Worm (Caenorhabditis elegans) whole organism, L4 larva: ENCODE measurements around the gene timp-1.
A peak's percentile ranks its signal among the peaks of the same experiment; 100 is the strongest.

Experiments
- D1046.2 ChIP-seq: fragments of 200-800 bp; sonication (Bioruptor generic); IDR thresholded peaks from 2 replicates; pipeline ENCODE4 v1.3.6; 2022; ENCODE audit warnings: missing genetic modification characterization, missing compliant biosample characterization
- F10B5.3 ChIP-seq: sonication (generic microtip); optimal IDR thresholded peaks from 2 replicates; lab custom pipeline; 2016; ENCODE audit warnings: mild to moderate bottlenecking, missing genetic modification characterization, missing compliant biosample characterization
- F44E2.7 ChIP-seq: fragments of 200-800 bp; sonication (Bioruptor generic); IDR thresholded peaks from 2 replicates; pipeline ENCODE4 v2.1.2; 2022; ENCODE audit warnings: missing genetic modification characterization, missing compliant biosample characterization
- T26A8.4 ChIP-seq: fragments of 200-800 bp; sonication (Bioruptor generic); IDR thresholded peaks from 2 replicates; pipeline ENCODE4 v1.3.6; 2022; ENCODE audit warnings: missing genetic modification characterization, missing compliant biosample characterization
- Y105C5A.15 ChIP-seq: fragments of 200-800 bp; sonication (Bioruptor generic); IDR thresholded peaks from 2 replicates; pipeline ENCODE4 v1.3.6; 2022; ENCODE audit warnings: missing genetic modification characterization, missing compliant biosample characterization
- ZK337.2 ChIP-seq: fragments of 200-800 bp; sonication (Bioruptor generic); IDR thresholded peaks from 2 replicates; pipeline ENCODE4 v1.3.6; 2022; ENCODE audit warnings: missing genetic modification reagents, missing genetic modification characterization, missing compliant biosample characterization
- aly-2 ChIP-seq: sonication (generic microtip); optimal IDR thresholded peaks from 2 replicates; lab custom pipeline; 2018; ENCODE audit warnings: missing biosample characterization, missing genetic modification characterization
- ama-1 ChIP-seq: fragments of 150-350 bp; optimal IDR thresholded peaks from 2 replicates; lab custom pipeline; 2014; ENCODE audit warnings: inconsistent platforms, mixed read lengths
- arid-1 ChIP-seq: fragments of 200-800 bp; sonication (Bioruptor generic); conservative IDR thresholded peaks from 2 replicates; pipeline ENCODE4 v1.3.6; 2022; ENCODE audit warnings: missing genetic modification reagents, missing genetic modification characterization, missing compliant biosample characterization
- attf-4 ChIP-seq: sonication (generic microtip); optimal IDR thresholded peaks from 3 replicates; lab custom pipeline; 2017; ENCODE audit warnings: missing biosample characterization, missing genetic modification characterization
- ceh-20 ChIP-seq: fragments of 200-800 bp; sonication (Bioruptor generic); IDR thresholded peaks from 2 replicates; pipeline ENCODE4 v1.3.6; 2022; ENCODE audit warnings: missing genetic modification reagents, missing genetic modification characterization, missing compliant biosample characterization
- ceh-28 ChIP-seq: fragments of 150-350 bp; optimal IDR thresholded peaks from 2 replicates; lab custom pipeline; 2014; ENCODE audit warnings: missing biosample characterization, missing genetic modification reagents, missing genetic modification characterization
- ceh-44 ChIP-seq: fragments of 200-800 bp; sonication (Bioruptor generic); IDR thresholded peaks from 2 replicates; pipeline ENCODE4 v1.3.6; 2022; ENCODE audit warnings: missing genetic modification reagents, missing genetic modification characterization, missing compliant biosample characterization
- ceh-62 ChIP-seq: sonication (generic microtip); optimal IDR thresholded peaks from 2 replicates; lab custom pipeline; 2017; ENCODE audit warnings: missing biosample characterization, missing genetic modification characterization
- ctbp-1 ChIP-seq: fragments of 200-800 bp; sonication (Bioruptor generic); IDR thresholded peaks from 2 replicates; pipeline ENCODE4 v1.3.6; 2022; ENCODE audit warnings: missing genetic modification reagents, missing genetic modification characterization, missing compliant biosample characterization
- dmd-6 ChIP-seq: fragments of 200-800 bp; sonication (Bioruptor generic); IDR thresholded peaks from 2 replicates; pipeline ENCODE4 v1.3.6; 2022; ENCODE audit warnings: missing genetic modification reagents, missing genetic modification characterization, missing compliant biosample characterization
- dpl-1 ChIP-seq: fragments of 150-350 bp; optimal IDR thresholded peaks from 2 replicates; lab custom pipeline; 2014; ENCODE audit warnings: missing biosample characterization, missing genetic modification reagents, missing genetic modification characterization
- dve-1 ChIP-seq: sonication (generic microtip); optimal IDR thresholded peaks from 2 replicates; lab custom pipeline; 2017; ENCODE audit warnings: antibody characterized with exemption, mild to moderate bottlenecking, missing genetic modification characterization, missing compliant biosample characterization; ENCODE audit not compliant: insufficient read depth
- egl-43 ChIP-seq: fragments of 200-800 bp; sonication (Bioruptor generic); IDR thresholded peaks from 2 replicates; pipeline ENCODE4 v1.3.6; 2022; ENCODE audit warnings: missing genetic modification reagents, missing genetic modification characterization, missing compliant biosample characterization
- fkh-10 ChIP-seq: fragments of 150-350 bp; optimal IDR thresholded peaks from 2 replicates; lab custom pipeline; 2014; ENCODE audit warnings: missing biosample characterization, missing genetic modification reagents, missing genetic modification characterization
- hmg-1.1 ChIP-seq: fragments of 200-800 bp; sonication (Bioruptor generic); IDR thresholded peaks from 2 replicates; pipeline ENCODE4 v1.3.6; 2022; ENCODE audit warnings: missing genetic modification reagents, missing genetic modification characterization, missing compliant biosample characterization
- lin-13 ChIP-seq: fragments of 150-350 bp; optimal IDR thresholded peaks from 2 replicates; lab custom pipeline; 2014; ENCODE audit warnings: missing biosample characterization, missing genetic modification reagents, missing genetic modification characterization
- lin-29 ChIP-seq: fragments of 200-800 bp; sonication (Bioruptor generic); IDR thresholded peaks from 2 replicates; pipeline ENCODE4 v1.3.6; 2022; ENCODE audit warnings: missing genetic modification reagents, missing genetic modification characterization, missing compliant biosample characterization
- lir-3 ChIP-seq: sonication (generic microtip); optimal IDR thresholded peaks from 2 replicates; lab custom pipeline; 2016; ENCODE audit warnings: mild to moderate bottlenecking, missing genetic modification characterization, missing compliant biosample characterization
- lsy-2 ChIP-seq, 2 experiments: fragments of 150-350 bp in 1 of 2; sonication (generic microtip) in 1 of 2; optimal IDR thresholded peaks; 2 replicates each; lab custom pipeline; 2014 to 2017; ENCODE audit warnings: missing biosample characterization in 2 of 2, missing genetic modification characterization in 2 of 2
- mdt-29 ChIP-seq: fragments of 200-800 bp; sonication (Bioruptor generic); IDR thresholded peaks from 2 replicates; pipeline ENCODE4 v1.3.6; 2022; ENCODE audit warnings: missing genetic modification reagents, missing genetic modification characterization, missing compliant biosample characterization
- mxl-2 ChIP-seq: fragments of 200-800 bp; sonication (Bioruptor generic); conservative IDR thresholded peaks from 2 replicates; pipeline ENCODE4 v1.3.6; 2022; ENCODE audit warnings: missing genetic modification reagents, missing genetic modification characterization, missing compliant biosample characterization
- mxl-3 ChIP-seq: fragments of 200-800 bp; sonication (Bioruptor generic); optimal IDR thresholded peaks from 2 replicates; lab custom pipeline; 2018; ENCODE audit warnings: mild to moderate bottlenecking, missing genetic modification characterization, missing compliant biosample characterization
- nhr-102 ChIP-seq: sonication (generic microtip); optimal IDR thresholded peaks from 2 replicates; lab custom pipeline; 2016; ENCODE audit warnings: mild to moderate bottlenecking, missing genetic modification characterization, moderate library complexity, missing compliant biosample characterization
- nhr-237 ChIP-seq: sonication (generic microtip); optimal IDR thresholded peaks from 2 replicates; lab custom pipeline; 2017; ENCODE audit warnings: missing biosample characterization, missing genetic modification characterization
- nhr-28 ChIP-seq: fragments of 150-350 bp; optimal IDR thresholded peaks from 2 replicates; lab custom pipeline; 2014; ENCODE audit warnings: missing biosample characterization, missing genetic modification characterization
- pha-4 ChIP-seq, 2 experiments: fragments of 150-350 bp in 1 of 2; fragments of 200-800 bp in 1 of 2; sonication (Bioruptor generic) in 1 of 2; IDR thresholded peaks in 1 of 2; optimal IDR thresholded peaks in 1 of 2; 2 replicates each; pipeline versions ENCODE4 v1.3.6 to Lab custom; 2014 to 2022; ENCODE audit warnings: missing genetic modification characterization in 2 of 2, missing genetic modification reagents in 2 of 2, missing biosample characterization in 1 of 2, missing compliant biosample characterization in 1 of 2
- php-3 ChIP-seq: fragments of 200-800 bp; sonication (Bioruptor generic); IDR thresholded peaks from 2 replicates; pipeline ENCODE4 v1.3.6; 2022; ENCODE audit warnings: missing genetic modification reagents, missing genetic modification characterization, missing compliant biosample characterization
- pqm-1 ChIP-seq: sonication (generic microtip); optimal IDR thresholded peaks from 2 replicates; lab custom pipeline; 2017; ENCODE audit warnings: missing biosample characterization, missing genetic modification characterization
- sdz-12 ChIP-seq: fragments of 200-800 bp; sonication (Bioruptor generic); optimal IDR thresholded peaks from 2 replicates; lab custom pipeline; 2018; ENCODE audit warnings: mild to moderate bottlenecking, missing genetic modification characterization, missing compliant biosample characterization
- skn-1 ChIP-seq: fragments of 150-350 bp; optimal IDR thresholded peaks from 2 replicates; lab custom pipeline; 2014; ENCODE audit warnings: missing biosample characterization, missing genetic modification characterization
- snpc-1.2 ChIP-seq: fragments of 200-800 bp; sonication (Bioruptor generic); IDR thresholded peaks from 2 replicates; pipeline ENCODE4 v1.3.6; 2022; ENCODE audit warnings: missing genetic modification reagents, missing genetic modification characterization, missing compliant biosample characterization
- spr-3 ChIP-seq: fragments of 200-800 bp; sonication (Bioruptor generic); optimal IDR thresholded peaks from 2 replicates; lab custom pipeline; 2018; ENCODE audit warnings: mild to moderate bottlenecking, missing genetic modification characterization, missing compliant biosample characterization
- tag-97 ChIP-seq: fragments of 200-800 bp; sonication (Bioruptor generic); IDR thresholded peaks from 2 replicates; pipeline ENCODE4 v1.3.6; 2022; ENCODE audit warnings: missing genetic modification characterization, missing compliant biosample characterization
- tra-1 ChIP-seq: fragments of 200-800 bp; sonication (Bioruptor generic); IDR thresholded peaks from 2 replicates; pipeline ENCODE4 v1.3.6; 2022; ENCODE audit warnings: missing genetic modification reagents, missing genetic modification characterization, missing compliant biosample characterization

Gene timp-1

ce11 chrV:8247311-8248105, 40.5 kb downstream of the timp-1 start (continued):
- peak; percentile 61 for TF ChIP-seq php-3 (GFP tag; lab: Robert Waterston, UW)
- no peak for TF ChIP-seq ctbp-1 (GFP tag; lab: Robert Waterston, UW)
- peak; percentile 31 for TF ChIP-seq pqm-1 (tag; lab: Kevin White, UChicago)
- no peak for TF ChIP-seq dpl-1 (GFP tag; lab: Kevin White, UChicago)
- no peak for TF ChIP-seq lir-3
- TF ChIP-seq T26A8.4 (GFP tag; lab: Robert Waterston, UW): peak; percentile 92
- peak in 1 of 2 experiments; percentile 65 for TF ChIP-seq lsy-2 (tag; optimal IDR thresholded peaks at IDR 0.05; lab: Kevin White, UChicago)
- no peak for TF ChIP-seq tag-97
- TF ChIP-seq ceh-44 (GFP tag; lab: Robert Waterston, UW): peak; percentile 62; the same call in 1 of the 2 replicates
- TF ChIP-seq mdt-29 (GFP tag; lab: Robert Waterston, UW): peak; percentile 9; the same call in 1 of the 2 replicates
- no peak for TF ChIP-seq Y105C5A.15 (GFP tag; lab: Robert Waterston, UW)
- no peak for TF ChIP-seq ZK337.2 (GFP tag; lab: Robert Waterston, UW)
- TF ChIP-seq egl-43 (GFP tag; lab: Robert Waterston, UW): no peak; the same call in none of the 2 replicates
- peak; percentile 72 for TF ChIP-seq lin-13
- peak; percentile 5 for TF ChIP-seq mxl-3 (GFP tag; lab: Kevin White, UChicago)
- TF ChIP-seq D1046.2 (GFP tag; lab: Robert Waterston, UW): no peak
- TF ChIP-seq snpc-1.2 (GFP tag; lab: Robert Waterston, UW): peak; percentile 87
- no peak for TF ChIP-seq nhr-237
- TF ChIP-seq ama-1: peak; percentile 97
- no peak for TF ChIP-seq fkh-10 (GFP tag; lab: Kevin White, UChicago)
- no peak for TF ChIP-seq F44E2.7 (GFP tag; lab: Robert Waterston, UW)
- TF ChIP-seq pha-4 (GFP tag; IDR thresholded peaks at IDR 0.05; lab: Robert Waterston, UW): peak; percentile 57; the same call in 1 of the 2 replicates
- no peak for TF ChIP-seq pha-4 (tag; optimal IDR thresholded peaks at IDR 0.05; lab: Kevin White, UChicago)

ce11 chrV:8250208-8250607, 43.2 kb downstream of the timp-1 start, which contains the start of gene C16D9.6:
TSS of gene C16D9.6 (minus strand) at chrV:8250308.
- TF ChIP-seq aly-2 (tag; lab: Kevin White, UChicago) (no peak), fkh-10 (GFP tag; lab: Kevin White, UChicago) (no peak), hmg-1.1 (no peak), F10B5.3 (tag; lab: Kevin White, UChicago) (no peak), ceh-62 (tag; lab: Kevin White, UChicago) (no peak), lin-29 (GFP tag; lab: Robert Waterston, UW) (no peak), dve-1 (tag; lab: Kevin White, UChicago) (no peak), mxl-2 (GFP tag; lab: Robert Waterston, UW) (no peak), nhr-28 (tag; lab: Kevin White, UChicago) (no peak), tra-1 (GFP tag; lab: Robert Waterston, UW) (no peak), skn-1 (tag; lab: Kevin White, UChicago) (no peak), ama-1 (no peak), arid-1 (GFP tag; lab: Robert Waterston, UW) (no peak), attf-4 (tag; lab: Kevin White, UChicago) (no peak), sdz-12 (GFP tag; lab: Kevin White, UChicago) (no peak), ceh-28 (tag; lab: Kevin White, UChicago) (no peak), nhr-102 (tag; lab: Kevin White, UChicago) (no peak), dmd-6 (GFP tag; lab: Robert Waterston, UW) (no peak), spr-3 (no peak), ceh-20 (GFP tag; lab: Robert Waterston, UW) (no peak)
